Worm (Caenorhabditis elegans): Measurements from ENCODE around the gene cytb-5.1.

Gene cytb-5.1

ce11 chrX:14029392-14029791 is 27.7 kb downstream of the cytb-5.1 start:
- TF ChIP-seq dpl-1 (GFP tag; optimal IDR thresholded peaks at IDR 0.05) = no peak
- peak in 1 of 2 experiments; percentile 97 for TF ChIP-seq unc-62 (GFP tag; optimal IDR thresholded peaks at IDR 0.05 in 1 of 2)
- no peak for TF ChIP-seq unc-62 (tag; optimal IDR thresholded peaks at IDR 0.05)

ce11 chrX:14029872-14030271 is 28.1 kb downstream of the cytb-5.1 start:
- TF ChIP-seq F37D6.2 (tag; optimal IDR thresholded peaks at IDR 0.05) (no peak), nhr-41 (GFP tag; IDR thresholded peaks at IDR 0.05) (no peak), nhr-48 (tag; optimal IDR thresholded peaks at IDR 0.05) (no peak), lim-7 (GFP tag; IDR thresholded peaks at IDR 0.05) (no peak), T20F7.1 (GFP tag; optimal IDR thresholded peaks at IDR 0.05) (no peak), duxl-1 (tag; optimal IDR thresholded peaks at IDR 0.05; ENCODE audit: poor library complexity) (no peak), nhr-6 (tag; optimal IDR thresholded peaks at IDR 0.05) (no peak)

ce11 chrX:14030524-14030923 is 28.8 kb downstream of the cytb-5.1 start:
- TF ChIP-seq unc-62 (GFP tag; optimal IDR thresholded peaks at IDR 0.05 in 1 of 2) (peak in 1 of 2 experiments; percentile 20), unc-62 (tag; optimal IDR thresholded peaks at IDR 0.05) (no peak), pha-4 (GFP tag; IDR thresholded peaks at IDR 0.05) (no peak), pha-4 (tag; optimal IDR thresholded peaks at IDR 0.05) (peak; percentile 46), dmd-6 (GFP tag; IDR thresholded peaks at IDR 0.05) (peak; percentile 71), madf-5 (GFP tag; IDR thresholded peaks at IDR 0.05) (no peak), daf-16 (GFP tag; optimal IDR thresholded peaks at IDR 0.05) (no peak), daf-16 (tag; optimal IDR thresholded peaks at IDR 0.05) (peak; percentile 20), ceh-20 (GFP tag; IDR thresholded peaks at IDR 0.05) (no peak), nhr-28 (tag; optimal IDR thresholded peaks at IDR 0.05) (peak; percentile 27)

ce11 chrX:14033494-14033893 is 31.8 kb downstream of the cytb-5.1 start, which contains the start of gene arrd-25:
TSS of gene arrd-25 (plus strand) at chrX:14033794.
- TF ChIP-seq unc-62 (GFP tag; optimal IDR thresholded peaks at IDR 0.05 in 1 of 2) (peak in 1 of 2 experiments; percentile 27), unc-62 (tag; optimal IDR thresholded peaks at IDR 0.05) (no peak), D1046.2 (GFP tag; IDR thresholded peaks at IDR 0.05) (no peak)

- TF ChIP-seq gei-8 (GFP tag; optimal IDR thresholded peaks at IDR 0.05) (no peak), skn-1 (tag; optimal IDR thresholded peaks at IDR 0.05) (no peak), set-16 (GFP tag; IDR thresholded peaks at IDR 0.05) (no peak), ctbp-1 (GFP tag; IDR thresholded peaks at IDR 0.05) (no peak), lin-15B (tag; optimal IDR thresholded peaks at IDR 0.05) (no peak)
Observed at ce11 chrX:14039293-14039692, 37.6 kb downstream of the cytb-5.1 start.

ce11 chrX:14044362-14044761 is 42.6 kb downstream of the cytb-5.1 start:
- TF ChIP-seq fos-1 (tag; optimal IDR thresholded peaks at IDR 0.05) (no peak), lim-7 (GFP tag; IDR thresholded peaks at IDR 0.05) (no peak), nhr-237 (tag; optimal IDR thresholded peaks at IDR 0.05) (no peak), F49E8.2 (tag; optimal IDR thresholded peaks at IDR 0.05; ENCODE audit: borderline replicate concordance) (no peak), set-16 (GFP tag; IDR thresholded peaks at IDR 0.05) (peak; percentile 46), ceh-44 (GFP tag; IDR thresholded peaks at IDR 0.05) (no peak), D1046.2 (GFP tag; IDR thresholded peaks at IDR 0.05) (no peak), egl-27 (tag; optimal IDR thresholded peaks at IDR 0.05) (no peak), jun-1 (tag; optimal IDR thresholded peaks at IDR 0.05) (no peak), nhr-102 (tag; optimal IDR thresholded peaks at IDR 0.05) (no peak), unc-130 (GFP tag; optimal IDR thresholded peaks at IDR 0.05) (no peak), R02D3.7 (tag; optimal IDR thresholded peaks at IDR 0.05) (no peak), mdl-1 (tag; optimal IDR thresholded peaks at IDR 0.05) (no peak), Y48G9A.11 (GFP tag; IDR thresholded peaks at IDR 0.05) (no peak), ztf-7 (tag; optimal IDR thresholded peaks at IDR 0.05) (no peak), nhr-25 (tag; optimal IDR thresholded peaks at IDR 0.05; ENCODE audit: borderline replicate concordance, insufficient read depth) (no peak), mes-2 (tag; optimal IDR thresholded peaks at IDR 0.05; ENCODE audit: poor library complexity, severe bottlenecking) (no peak), zfp-2 (tag; optimal IDR thresholded peaks at IDR 0.05) (no peak), aha-1 (tag) (peak; percentile 51), mxl-2 (GFP tag; conservative IDR thresholded peaks at IDR 0.05) (no peak), F37D6.2 (tag; optimal IDR thresholded peaks at IDR 0.05) (no peak), zfp-3 (GFP tag; conservative IDR thresholded peaks at IDR 0.05) (no peak), nhr-77 (tag; optimal IDR thresholded peaks at IDR 0.05) (no peak)

Measured in whole organism, L4 larva.